Fruit fly (Drosophila melanogaster) whole organism, embryonic: ENCODE measurements around the gene Mtpalpha.

Experiments used
- Adf1 ChIP-seq: fragments of 200-800 bp; sonication (Bioruptor generic); IDR thresholded peaks from 2 replicates; pipeline ENCODE4 v1.3.6; 2022; ENCODE audit warnings: missing biosample characterization, missing genetic modification characterization
- Atf-2 ChIP-seq: fragments of 200-800 bp; sonication (Bioruptor generic); optimal IDR thresholded peaks from 2 replicates; lab custom pipeline; 2016; ENCODE audit warnings: missing biosample characterization, missing genetic modification characterization
- CG10274 ChIP-seq: fragments of 200-800 bp; sonication (Bioruptor generic); optimal IDR thresholded peaks from 3 replicates; lab custom pipeline; 2017; ENCODE audit warnings: missing biosample characterization, mild to moderate bottlenecking, missing genetic modification characterization
- CG10979 ChIP-seq: fragments of 200-800 bp; sonication (Bioruptor generic); optimal IDR thresholded peaks from 2 replicates; lab custom pipeline; 2018; ENCODE audit warnings: missing biosample characterization, mild to moderate bottlenecking, missing genetic modification characterization, moderate library complexity
- CG11560 ChIP-seq: fragments of 200-800 bp; sonication (Bioruptor generic); IDR thresholded peaks from 3 replicates; pipeline ENCODE4 v1.3.6; 2022; ENCODE audit warnings: missing biosample characterization, missing genetic modification characterization
- CG12104 ChIP-seq: fragments of 200-800 bp; sonication (Bioruptor generic); optimal IDR thresholded peaks from 3 replicates; lab custom pipeline; 2016; ENCODE audit warnings: missing biosample characterization, missing genetic modification characterization
- CG12769 ChIP-seq: fragments of 200-800 bp; sonication (Bioruptor generic); optimal IDR thresholded peaks from 2 replicates; lab custom pipeline; 2019; ENCODE audit warnings: missing biosample characterization, mild to moderate bottlenecking, missing genetic modification characterization, moderate library complexity
- CG13424 ChIP-seq: fragments of 200-800 bp; sonication (Bioruptor generic); optimal IDR thresholded peaks from 2 replicates; lab custom pipeline; 2019; ENCODE audit warnings: missing biosample characterization, mild to moderate bottlenecking, missing genetic modification characterization, moderate library complexity
- CG15011 ChIP-seq: fragments of 200-800 bp; sonication (Bioruptor generic); optimal IDR thresholded peaks from 3 replicates; lab custom pipeline; 2018; ENCODE audit warnings: missing biosample characterization, mild to moderate bottlenecking, missing genetic modification characterization
- CG17186 ChIP-seq: fragments of 200-800 bp; sonication (Bioruptor generic); optimal IDR thresholded peaks from 3 replicates; lab custom pipeline; 2017; ENCODE audit warnings: missing biosample characterization, missing genetic modification reagents, missing genetic modification characterization
- CG17359 ChIP-seq: fragments of 200-800 bp; sonication (Bioruptor generic); optimal IDR thresholded peaks from 3 replicates; lab custom pipeline; 2018; ENCODE audit warnings: missing biosample characterization, mild to moderate bottlenecking, missing genetic modification characterization, moderate library complexity
- CG17568 ChIP-seq: fragments of 200-800 bp; sonication (Bioruptor generic); optimal IDR thresholded peaks from 2 replicates; lab custom pipeline; 2018; ENCODE audit warnings: missing biosample characterization, mild to moderate bottlenecking, missing genetic modification characterization, moderate library complexity
- CG4424 ChIP-seq: fragments of 200-800 bp; sonication (Bioruptor generic); optimal IDR thresholded peaks from 3 replicates; lab custom pipeline; 2016; ENCODE audit warnings: missing biosample characterization, missing genetic modification characterization
- CG6683 ChIP-seq: fragments of 200-800 bp; sonication (Bioruptor generic); optimal IDR thresholded peaks from 2 replicates; lab custom pipeline; 2017; ENCODE audit warnings: missing biosample characterization, mild to moderate bottlenecking, missing genetic modification characterization, missing genetic modification reagents
- CG6813 ChIP-seq: fragments of 200-800 bp; sonication (Bioruptor generic); optimal IDR thresholded peaks from 2 replicates; lab custom pipeline; 2017; ENCODE audit warnings: missing biosample characterization, missing genetic modification characterization, mild to moderate bottlenecking, moderate library complexity, missing genetic modification reagents
- CG7556 ChIP-seq: fragments of 200-800 bp; sonication (Bioruptor generic); optimal IDR thresholded peaks from 2 replicates; lab custom pipeline; 2017; ENCODE audit warnings: missing biosample characterization, mild to moderate bottlenecking, missing genetic modification characterization
- CG8089 ChIP-seq: fragments of 200-800 bp; sonication (Bioruptor generic); optimal IDR thresholded peaks from 3 replicates; lab custom pipeline; 2016; ENCODE audit warnings: missing biosample characterization, missing genetic modification characterization
- CG8388 ChIP-seq: fragments of 200-800 bp; sonication (Bioruptor generic); optimal IDR thresholded peaks from 2 replicates; lab custom pipeline; 2019; ENCODE audit warnings: missing biosample characterization, mild to moderate bottlenecking, missing genetic modification characterization, moderate library complexity
- CkIIα-i1 ChIP-seq: fragments of 200-800 bp; sonication (Bioruptor generic); IDR thresholded peaks from 2 replicates; pipeline ENCODE4 v1.3.6; 2022; ENCODE audit warnings: missing biosample characterization, missing genetic modification characterization
- GATAe ChIP-seq: fragments of 200-800 bp; sonication (Bioruptor generic); conservative IDR thresholded peaks from 2 replicates; pipeline ENCODE4 v1.3.6; 2022; ENCODE audit warnings: missing biosample characterization, missing genetic modification characterization
- Gsc ChIP-seq: fragments of 200-800 bp; sonication (Bioruptor generic); IDR thresholded peaks from 2 replicates; pipeline ENCODE4 v1.3.6; 2022; ENCODE audit warnings: missing biosample characterization, missing genetic modification characterization
- HLH3B ChIP-seq: fragments of 200-800 bp; sonication (Bioruptor generic); IDR thresholded peaks from 2 replicates; pipeline ENCODE4 v1.3.6; 2022; ENCODE audit warnings: missing biosample characterization, missing genetic modification characterization
- HLHmδ ChIP-seq: fragments of 200-800 bp; sonication (Bioruptor generic); optimal IDR thresholded peaks from 2 replicates; lab custom pipeline; 2018; ENCODE audit warnings: missing biosample characterization, mild to moderate bottlenecking, missing genetic modification characterization, moderate library complexity
- HmgZ ChIP-seq: fragments of 200-800 bp; sonication (Bioruptor generic); optimal IDR thresholded peaks from 2 replicates; lab custom pipeline; 2018; ENCODE audit warnings: missing biosample characterization, mild to moderate bottlenecking, missing genetic modification characterization
- Kr ChIP-seq: fragments of 200-800 bp; sonication (Bioruptor generic); optimal IDR thresholded peaks from 2 replicates; lab custom pipeline; 2017; ENCODE audit warnings: missing biosample characterization, mild to moderate bottlenecking, missing genetic modification characterization
- Lim3 ChIP-seq: fragments of 200-800 bp; sonication (Bioruptor generic); IDR thresholded peaks from 2 replicates; pipeline ENCODE4 v1.3.6; 2022; ENCODE audit warnings: missing biosample characterization, missing genetic modification characterization
- NC2α ChIP-seq: fragments of 200-800 bp; sonication (Bioruptor generic); optimal IDR thresholded peaks from 2 replicates; lab custom pipeline; 2016; ENCODE audit warnings: missing biosample characterization, missing genetic modification characterization
- Nf-YB ChIP-seq: fragments of 200-800 bp; sonication (Bioruptor generic); optimal IDR thresholded peaks from 3 replicates; lab custom pipeline; 2019; ENCODE audit warnings: missing biosample characterization, mild to moderate bottlenecking, missing genetic modification characterization, moderate library complexity
- NfI ChIP-seq: fragments of 200-800 bp; sonication (Bioruptor generic); optimal IDR thresholded peaks from 3 replicates; lab custom pipeline; 2018; ENCODE audit warnings: missing biosample characterization, mild to moderate bottlenecking, missing genetic modification characterization, moderate library complexity
- TFAM ChIP-seq: fragments of 200-800 bp; sonication (Bioruptor generic); optimal IDR thresholded peaks from 2 replicates; lab custom pipeline; 2017; ENCODE audit warnings: missing biosample characterization, missing genetic modification characterization, inconsistent platforms
- ara ChIP-seq: fragments of 200-800 bp; sonication (Bioruptor generic); IDR thresholded peaks from 2 replicates; pipeline ENCODE4 v1.3.6; 2022; ENCODE audit warnings: missing biosample characterization, missing genetic modification characterization
- cad ChIP-seq: fragments of >200 bp; optimal IDR thresholded peaks from 2 replicates; lab custom pipeline; 2017; ENCODE audit warnings: missing biosample characterization, missing genetic modification characterization
- cas ChIP-seq: fragments of 200-800 bp; sonication (Bioruptor generic); IDR thresholded peaks from 2 replicates; pipeline ENCODE4 v1.3.6; 2022; ENCODE audit warnings: missing biosample characterization, missing genetic modification characterization
- da ChIP-seq: fragments of 200-800 bp; sonication (Bioruptor generic); optimal IDR thresholded peaks from 2 replicates; lab custom pipeline; 2016; ENCODE audit warnings: missing biosample characterization, missing genetic modification characterization
- dati ChIP-seq: fragments of 200-800 bp; sonication (Bioruptor generic); IDR thresholded peaks from 2 replicates; pipeline ENCODE4 v1.3.6; 2022; ENCODE audit warnings: missing biosample characterization, missing genetic modification characterization
- knrl ChIP-seq: fragments of 200-800 bp; sonication (Bioruptor generic); IDR thresholded peaks from 3 replicates; pipeline ENCODE4 v1.3.6; 2022; ENCODE audit warnings: missing biosample characterization, missing genetic modification characterization; ENCODE audit not compliant: partially characterized antibody
- mirr ChIP-seq: fragments of 200-800 bp; sonication (Bioruptor generic); optimal IDR thresholded peaks from 3 replicates; lab custom pipeline; 2018; ENCODE audit warnings: missing biosample characterization, mild to moderate bottlenecking, missing genetic modification characterization
- nerfin-1 ChIP-seq: fragments of 200-800 bp; sonication (Bioruptor generic); optimal IDR thresholded peaks from 3 replicates; lab custom pipeline; 2019; ENCODE audit warnings: missing biosample characterization, mild to moderate bottlenecking, missing genetic modification characterization, moderate library complexity
- nmo ChIP-seq: fragments of 200-800 bp; sonication (Bioruptor generic); optimal IDR thresholded peaks from 2 replicates; lab custom pipeline; 2018; ENCODE audit warnings: missing biosample characterization, mild to moderate bottlenecking, missing genetic modification characterization, moderate library complexity
- ranshi ChIP-seq: fragments of 200-800 bp; sonication (Bioruptor generic); IDR thresholded peaks from 2 replicates; pipeline ENCODE4 v1.3.6; 2022; ENCODE audit warnings: missing biosample characterization, missing genetic modification characterization
- row ChIP-seq: fragments of 200-800 bp; sonication (Bioruptor generic); IDR thresholded peaks from 3 replicates; pipeline ENCODE4 v1.3.6; 2022; ENCODE audit warnings: missing biosample characterization, missing genetic modification characterization
- sisA ChIP-seq: fragments of 200-800 bp; sonication (Bioruptor generic); IDR thresholded peaks from 2 replicates; pipeline ENCODE4 v1.3.6; 2022; ENCODE audit warnings: missing biosample characterization, missing genetic modification characterization
- so ChIP-seq: fragments of 200-800 bp; sonication (Bioruptor generic); IDR thresholded peaks from 3 replicates; pipeline ENCODE4 v1.3.6; 2022; ENCODE audit warnings: missing biosample characterization, missing genetic modification characterization
- stc ChIP-seq: fragments of 200-800 bp; sonication (Bioruptor generic); IDR thresholded peaks from 2 replicates; pipeline ENCODE4 v1.3.6; 2022; ENCODE audit warnings: missing biosample characterization, missing genetic modification characterization
- tio ChIP-seq: fragments of 200-800 bp; sonication (Bioruptor generic); optimal IDR thresholded peaks from 2 replicates; lab custom pipeline; 2017; ENCODE audit warnings: missing biosample characterization, missing genetic modification characterization, inconsistent platforms
- usp ChIP-seq: fragments of >200 bp; optimal IDR thresholded peaks from 2 replicates; lab custom pipeline; 2017; ENCODE audit warnings: missing biosample characterization, missing genetic modification characterization
- vnd ChIP-seq: fragments of 200-800 bp; sonication (Bioruptor generic); IDR thresholded peaks from 3 replicates; pipeline ENCODE4 v1.3.6; 2022; ENCODE audit warnings: missing biosample characterization, missing genetic modification characterization; ENCODE audit not compliant: partially characterized antibody
- zen ChIP-seq: fragments of 200-800 bp; sonication (Bioruptor generic); optimal IDR thresholded peaks from 3 replicates; lab custom pipeline; 2018; ENCODE audit warnings: missing biosample characterization, mild to moderate bottlenecking, missing genetic modification characterization, moderate library complexity

Gene Mtpalpha

dm6 chr2L:9570673-9571193 lies 5.8 kb downstream of the Mtpalpha start (continued):
- TF ChIP-seq ranshi (GFP tag; lab: Robert Waterston, UW) (no peak), vnd (GFP tag; lab: Robert Waterston, UW) (no peak), CG15011 (GFP tag; lab: Kevin White, UChicago) (peak; percentile 41), CG11560 (tag; lab: Robert Waterston, UW) (no peak), CG13424 (tag; lab: Kevin White, UChicago) (peak; percentile 25), CG17568 (peak; percentile 76), CG7556 (GFP tag; lab: Kevin White, UChicago) (no peak), so (GFP tag; lab: Robert Waterston, UW) (peak; percentile 50; the same call in 2 of the 3 replicates), HLH3B (peak; percentile 17; the same call in 1 of the 2 replicates), da (GFP tag; lab: Kevin White, UChicago) (no peak), usp (GFP tag; lab: Kevin White, UChicago) (no peak), zen (tag; lab: Kevin White, UChicago) (no peak), CG12104 (GFP tag; lab: Kevin White, UChicago) (peak; percentile 19), CG6813 (GFP tag; lab: Kevin White, UChicago) (peak; percentile 49), stc (GFP tag; lab: Robert Waterston, UW) (no peak), NC2α (GFP tag; lab: Kevin White, UChicago) (no peak), Kr (GFP tag; lab: Kevin White, UChicago) (no peak), CG17186 (no peak), CG12769 (tag; lab: Kevin White, UChicago) (no peak), tio (no peak), CG17359 (tag; lab: Kevin White, UChicago) (peak; percentile 54), nerfin-1 (tag; lab: Kevin White, UChicago) (no peak), mirr (GFP tag; lab: Kevin White, UChicago) (peak; percentile 72), CG4424 (no peak), row (GFP tag; lab: Robert Waterston, UW) (no peak), CG10979 (tag; lab: Kevin White, UChicago) (no peak), HmgZ (tag; lab: Kevin White, UChicago) (peak; percentile 16)

- TF ChIP-seq ara (peak; percentile 81), HLHmδ (GFP tag; lab: Kevin White, UChicago) (no peak), Adf1 (peak; percentile 45; the same call in 1 of the 2 replicates), CG8388 (GFP tag; lab: Kevin White, UChicago) (peak; percentile 93), dati (GFP tag; lab: Robert Waterston, UW) (peak; percentile 67; the same call in 1 of the 2 replicates), CG6683 (GFP tag; lab: Kevin White, UChicago) (peak; percentile 92), TFAM (GFP tag; lab: Kevin White, UChicago) (peak; percentile 84), nmo (GFP tag; lab: Kevin White, UChicago) (peak; percentile 98), knrl (GFP tag; lab: Robert Waterston, UW) (0 out of 3 replicates have a peak, but pooled peaks have one; percentile 46), NfI (GFP tag; lab: Kevin White, UChicago) (peak; percentile 96), GATAe (GFP tag; lab: Robert Waterston, UW) (peak; percentile 48; the same call in 1 of the 2 replicates), CG10274 (GFP tag; lab: Kevin White, UChicago) (peak; percentile 92), Lim3 (GFP tag; lab: Robert Waterston, UW) (peak; percentile 44; the same call in 1 of the 2 replicates), CkIIα-i1 (GFP tag; lab: Robert Waterston, UW) (peak; percentile 48; the same call in 1 of the 2 replicates), cas (GFP tag; lab: Robert Waterston, UW) (peak; percentile 88), Nf-YB (GFP tag; lab: Kevin White, UChicago) (peak; percentile 87), CG8089 (GFP tag; lab: Kevin White, UChicago) (peak; percentile 74), Atf-2 (GFP tag; lab: Kevin White, UChicago) (peak; percentile 68), sisA (GFP tag; lab: Robert Waterston, UW) (peak; percentile 83), cad (GFP tag; lab: Kevin White, UChicago) (no peak), Gsc (peak; percentile 66)
Observed at dm6 chr2L:9569588-9570434, 6.8 kb downstream of the Mtpalpha start.
